Worm (Caenorhabditis elegans): ENCODE results near the gene srsx-14.
A peak's percentile ranks its signal among the peaks of the same experiment; 100 is the strongest.

Gene srsx-14

ce11 chrIV:5664375-5665004 is 37.5 kb upstream of the srsx-14 start, which contains the start of gene bec-1 (continued):
- peak; percentile 7 for TF ChIP-seq F52B5.7 (tag; optimal IDR thresholded peaks at IDR 0.05)
- TF ChIP-seq F10E7.11 (tag; optimal IDR thresholded peaks at IDR 0.05), result no peak
- no peak for TF ChIP-seq ZK185.1 (tag; optimal IDR thresholded peaks at IDR 0.05; ENCODE audit: poor library complexity, severe bottlenecking)
- TF ChIP-seq K12H6.12 (tag; optimal IDR thresholded peaks at IDR 0.05), result no peak
- TF ChIP-seq cebp-1 (GFP tag; IDR thresholded peaks at IDR 0.05), result no peak
- no peak for TF ChIP-seq cebp-1 (tag; optimal IDR thresholded peaks at IDR 0.05)
- no peak for TF ChIP-seq sea-2 (GFP tag; IDR thresholded peaks at IDR 0.05)
- TF ChIP-seq B0336.3 (GFP tag; IDR thresholded peaks at IDR 0.05), result peak; percentile 57; the same call in 1 of the 2 replicates
- TF ChIP-seq madf-10 (tag; optimal IDR thresholded peaks at IDR 0.05), result no peak
- TF ChIP-seq mxl-1 (tag; optimal IDR thresholded peaks at IDR 0.05), result no peak
- TF ChIP-seq F55B11.4 (tag; optimal IDR thresholded peaks at IDR 0.05; ENCODE audit: borderline replicate concordance, insufficient read depth), result no peak

- 0 out of 2 replicates have a peak, but pooled peaks have one; percentile 15 for TF ChIP-seq C06A6.2 (GFP tag; conservative IDR thresholded peaks at IDR 0.05)
- no peak for TF ChIP-seq F52B5.7 (tag; optimal IDR thresholded peaks at IDR 0.05)
Observed at ce11 chrIV:5662886-5663285, 35.9 kb upstream of the srsx-14 start.

- TF ChIP-seq F33H1.4 (GFP tag; IDR thresholded peaks at IDR 0.05), result no peak
- no peak for TF ChIP-seq ztf-28 (GFP tag; IDR thresholded peaks at IDR 0.05)
- TF ChIP-seq lsy-27 (tag; optimal IDR thresholded peaks at IDR 0.05; ENCODE audit: borderline replicate concordance, insufficient read depth), result no peak
- TF ChIP-seq hmg-1.2 (GFP tag; IDR thresholded peaks at IDR 0.05), result 0 out of 2 replicates have a peak, but pooled peaks have one; percentile 14
- no peak for TF ChIP-seq mcd-1 (GFP tag; IDR thresholded peaks at IDR 0.05)
Observed at ce11 chrIV:5662073-5662472, 35.1 kb upstream of the srsx-14 start.

- TF ChIP-seq snpc-1.3 (tag; optimal IDR thresholded peaks at IDR 0.05; ENCODE audit: insufficient read depth), result no peak
- TF ChIP-seq fkh-3 (tag; optimal IDR thresholded peaks at IDR 0.05), result no peak
- TF ChIP-seq F39B2.1 (GFP tag; IDR thresholded peaks at IDR 0.05), result no peak
- no peak for TF ChIP-seq ekl-4 (GFP tag; IDR thresholded peaks at IDR 0.05)
- TF ChIP-seq nfyb-1 (GFP tag; IDR thresholded peaks at IDR 0.05), result peak; percentile 76; the same call in 1 of the 2 replicates
- TF ChIP-seq madf-3 (GFP tag; IDR thresholded peaks at IDR 0.05), result 0 out of 2 replicates have a peak, but pooled peaks have one; percentile 32
- peak; percentile 26; the same call in 1 of the 2 replicates for TF ChIP-seq B0336.3 (GFP tag; IDR thresholded peaks at IDR 0.05)
- peak; percentile 52 for TF ChIP-seq repo-1 (tag; optimal IDR thresholded peaks at IDR 0.05)
- 0 out of 2 replicates have a peak, but pooled peaks have one; percentile 20 for TF ChIP-seq cebp-1 (GFP tag; IDR thresholded peaks at IDR 0.05)
- TF ChIP-seq cebp-1 (tag; optimal IDR thresholded peaks at IDR 0.05), result peak; percentile 13
- 0 out of 2 replicates have a peak, but pooled peaks have one; percentile 12 for TF ChIP-seq zfh-2 (GFP tag; conservative IDR thresholded peaks at IDR 0.05)
- 0 out of 2 replicates have a peak, but pooled peaks have one; percentile 21 for TF ChIP-seq let-526 (GFP tag; IDR thresholded peaks at IDR 0.05)
- peak; percentile 13 for TF ChIP-seq lin-54 (GFP tag; optimal IDR thresholded peaks at IDR 0.05)
Observed at ce11 chrIV:5660239-5660638, 33.3 kb upstream of the srsx-14 start, which contains the start of gene skn-1. TSS of gene skn-1 (minus strand) at chrIV:5660384.

- TF ChIP-seq lsy-27 (tag; optimal IDR thresholded peaks at IDR 0.05; ENCODE audit: borderline replicate concordance, insufficient read depth) (no peak), ekl-4 (GFP tag; IDR thresholded peaks at IDR 0.05) (0 out of 2 replicates have a peak, but pooled peaks have one; percentile 22), nhr-80 (tag; optimal IDR thresholded peaks at IDR 0.05) (peak; percentile 48), snpc-4 (GFP tag; optimal IDR thresholded peaks at IDR 0.05) (no peak), snpc-4 (tag; optimal IDR thresholded peaks at IDR 0.05) (no peak), lin-40 (tag; optimal IDR thresholded peaks at IDR 0.05) (no peak), Y56A3A.18 (GFP tag; IDR thresholded peaks at IDR 0.05) (no peak), F49E8.2 (tag; optimal IDR thresholded peaks at IDR 0.05; ENCODE audit: insufficient read depth) (no peak), F57A8.1 (GFP tag; optimal IDR thresholded peaks at IDR 0.05) (no peak), lir-1 (GFP tag; conservative IDR thresholded peaks at IDR 0.05) (no peak), nfyb-1 (GFP tag; IDR thresholded peaks at IDR 0.05) (peak; percentile 43; the same call in 1 of the 2 replicates), rec-8 (tag; optimal IDR thresholded peaks at IDR 0.05) (no peak), hmg-1.2 (GFP tag; IDR thresholded peaks at IDR 0.05) (peak; percentile 40; the same call in 1 of the 2 replicates), cebp-1 (GFP tag; IDR thresholded peaks at IDR 0.05) (0 out of 2 replicates have a peak, but pooled peaks have one; percentile 31), cebp-1 (tag; optimal IDR thresholded peaks at IDR 0.05) (peak; percentile 27), B0261.1 (tag; optimal IDR thresholded peaks at IDR 0.05) (no peak)
Observed at ce11 chrIV:5659461-5659860, 32.5 kb upstream of the srsx-14 start.
